Worm (Caenorhabditis elegans) whole organism, L4 larva: ENCODE results near the gene ZK632.10.
A peak's percentile ranks its signal among the peaks of the same experiment; 100 is the strongest.

Experiments used
- D1046.2 ChIP-seq: fragments of 200-800 bp; sonication (Bioruptor generic); IDR thresholded peaks from 2 replicates; pipeline ENCODE4 v1.3.6; 2022; ENCODE audit warnings: missing genetic modification characterization, missing compliant biosample characterization
- F26F4.8 ChIP-seq: fragments of 200-800 bp; sonication (Bioruptor generic); conservative IDR thresholded peaks from 2 replicates; pipeline ENCODE4 v1.3.6; 2022; ENCODE audit warnings: missing genetic modification characterization, missing compliant biosample characterization
- F37D6.2 ChIP-seq: sonication (generic microtip); optimal IDR thresholded peaks from 2 replicates; lab custom pipeline; 2016; ENCODE audit warnings: mild to moderate bottlenecking, missing genetic modification characterization, missing compliant biosample characterization
- T26A8.4 ChIP-seq: fragments of 200-800 bp; sonication (Bioruptor generic); IDR thresholded peaks from 2 replicates; pipeline ENCODE4 v1.3.6; 2022; ENCODE audit warnings: missing genetic modification characterization, missing compliant biosample characterization
- Y48G9A.11 ChIP-seq: fragments of 200-800 bp; sonication (Bioruptor generic); IDR thresholded peaks from 2 replicates; pipeline ENCODE4 v1.3.6; 2022; ENCODE audit warnings: missing genetic modification reagents, missing genetic modification characterization, missing compliant biosample characterization
- ZK337.2 ChIP-seq: fragments of 200-800 bp; sonication (Bioruptor generic); IDR thresholded peaks from 2 replicates; pipeline ENCODE4 v1.3.6; 2022; ENCODE audit warnings: missing genetic modification reagents, missing genetic modification characterization, missing compliant biosample characterization
- aly-2 ChIP-seq: sonication (generic microtip); optimal IDR thresholded peaks from 2 replicates; lab custom pipeline; 2018; ENCODE audit warnings: missing biosample characterization, missing genetic modification characterization
- ceh-32 ChIP-seq: sonication (generic microtip); optimal IDR thresholded peaks from 2 replicates; lab custom pipeline; 2016; ENCODE audit warnings: mild to moderate bottlenecking, missing genetic modification characterization, missing compliant biosample characterization; ENCODE audit not compliant: poor library complexity
- ceh-44 ChIP-seq: fragments of 200-800 bp; sonication (Bioruptor generic); IDR thresholded peaks from 2 replicates; pipeline ENCODE4 v1.3.6; 2022; ENCODE audit warnings: missing genetic modification reagents, missing genetic modification characterization, missing compliant biosample characterization
- daf-12 ChIP-seq: fragments of 150-350 bp; optimal IDR thresholded peaks from 2 replicates; lab custom pipeline; 2014; ENCODE audit warnings: missing biosample characterization, missing genetic modification reagents, missing genetic modification characterization
- daf-16 ChIP-seq, 3 experiments: sonication (generic microtip); optimal IDR thresholded peaks; 2 replicates each; lab custom pipeline; 2016 to 2017; ENCODE audit warnings: missing genetic modification characterization in 3 of 3, missing genetic modification reagents in 3 of 3, mild to moderate bottlenecking in 2 of 3, missing compliant biosample characterization in 2 of 3, missing biosample characterization in 1 of 3, moderate library complexity in 1 of 3
- daf-19 ChIP-seq: fragments of 200-800 bp; sonication (Bioruptor generic); conservative IDR thresholded peaks from 2 replicates; pipeline ENCODE4 v1.3.6; 2022; ENCODE audit warnings: missing genetic modification characterization, missing compliant biosample characterization
- daf-8 ChIP-seq: fragments of 200-800 bp; sonication (Bioruptor generic); IDR thresholded peaks from 2 replicates; pipeline ENCODE4 v1.3.6; 2022; ENCODE audit warnings: missing genetic modification characterization, missing compliant biosample characterization
- dmd-6 ChIP-seq: fragments of 200-800 bp; sonication (Bioruptor generic); IDR thresholded peaks from 2 replicates; pipeline ENCODE4 v1.3.6; 2022; ENCODE audit warnings: missing genetic modification reagents, missing genetic modification characterization, missing compliant biosample characterization
- duxl-1 ChIP-seq: sonication (generic microtip); optimal IDR thresholded peaks from 2 replicates; lab custom pipeline; 2016; ENCODE audit warnings: mild to moderate bottlenecking, missing genetic modification characterization, moderate library complexity, missing compliant biosample characterization; ENCODE audit not compliant: poor library complexity
- egl-27 ChIP-seq: sonication (generic microtip); optimal IDR thresholded peaks from 3 replicates; lab custom pipeline; 2017; ENCODE audit warnings: missing biosample characterization, missing genetic modification reagents, missing genetic modification characterization
- hif-1 ChIP-seq, 2 experiments: sonication (generic microtip); optimal IDR thresholded peaks; 2 replicates each; lab custom pipeline; 2016 to 2017; ENCODE audit warnings: missing compliant biosample characterization in 2 of 2, missing genetic modification characterization in 2 of 2, missing genetic modification reagents in 2 of 2, missing genotype in 2 of 2, mild to moderate bottlenecking in 1 of 2
- hlh-11 ChIP-seq: fragments of 200-800 bp; sonication (Bioruptor generic); optimal IDR thresholded peaks from 2 replicates; lab custom pipeline; 2018; ENCODE audit warnings: mild to moderate bottlenecking, missing genetic modification characterization, missing compliant biosample characterization
- hlh-30 ChIP-seq: sonication (generic microtip); optimal IDR thresholded peaks from 2 replicates; lab custom pipeline; 2017; ENCODE audit warnings: antibody characterized with exemption, mild to moderate bottlenecking, missing genetic modification characterization, missing compliant biosample characterization; ENCODE audit not compliant: insufficient read depth
- hmg-1.1 ChIP-seq: fragments of 200-800 bp; sonication (Bioruptor generic); IDR thresholded peaks from 2 replicates; pipeline ENCODE4 v1.3.6; 2022; ENCODE audit warnings: missing genetic modification reagents, missing genetic modification characterization, missing compliant biosample characterization
- lim-7 ChIP-seq: fragments of 200-800 bp; sonication (Bioruptor generic); IDR thresholded peaks from 2 replicates; pipeline ENCODE4 v1.3.6; 2022; ENCODE audit warnings: missing genetic modification characterization, missing compliant biosample characterization
- lin-29 ChIP-seq: fragments of 200-800 bp; sonication (Bioruptor generic); IDR thresholded peaks from 2 replicates; pipeline ENCODE4 v1.3.6; 2022; ENCODE audit warnings: missing genetic modification reagents, missing genetic modification characterization, missing compliant biosample characterization
- lin-39 ChIP-seq: fragments of 150-350 bp; optimal IDR thresholded peaks from 2 replicates; lab custom pipeline; 2014; ENCODE audit warnings: missing biosample characterization, missing genetic modification reagents, missing genetic modification characterization
- lsy-2 ChIP-seq, 2 experiments: fragments of 150-350 bp in 1 of 2; sonication (generic microtip) in 1 of 2; optimal IDR thresholded peaks; 2 replicates each; lab custom pipeline; 2014 to 2017; ENCODE audit warnings: missing biosample characterization in 2 of 2, missing genetic modification characterization in 2 of 2
- madf-5 ChIP-seq, 2 experiments: fragments of 200-800 bp; sonication (Bioruptor generic); IDR thresholded peaks; 2 replicates each; pipeline ENCODE4 v1.3.6; 2022; ENCODE audit warnings: missing compliant biosample characterization in 2 of 2, missing genetic modification characterization in 2 of 2
- madf-9 ChIP-seq: fragments of 200-800 bp; sonication (Bioruptor generic); conservative IDR thresholded peaks from 2 replicates; pipeline ENCODE4 v1.3.6; 2022; ENCODE audit warnings: missing genetic modification reagents, missing genetic modification characterization, missing compliant biosample characterization
- mdl-1 ChIP-seq, 2 experiments: fragments of 150-350 bp in 1 of 2; sonication (generic microtip) in 1 of 2; optimal IDR thresholded peaks; 2 replicates each; lab custom pipeline; 2014 to 2017; ENCODE audit warnings: missing biosample characterization in 2 of 2, missing genetic modification characterization in 2 of 2
- mdt-29 ChIP-seq: fragments of 200-800 bp; sonication (Bioruptor generic); IDR thresholded peaks from 2 replicates; pipeline ENCODE4 v1.3.6; 2022; ENCODE audit warnings: missing genetic modification reagents, missing genetic modification characterization, missing compliant biosample characterization
- mxl-2 ChIP-seq: fragments of 200-800 bp; sonication (Bioruptor generic); conservative IDR thresholded peaks from 2 replicates; pipeline ENCODE4 v1.3.6; 2022; ENCODE audit warnings: missing genetic modification reagents, missing genetic modification characterization, missing compliant biosample characterization
- mxl-3 ChIP-seq: fragments of 200-800 bp; sonication (Bioruptor generic); optimal IDR thresholded peaks from 2 replicates; lab custom pipeline; 2018; ENCODE audit warnings: mild to moderate bottlenecking, missing genetic modification characterization, missing compliant biosample characterization
- nhr-237 ChIP-seq: sonication (generic microtip); optimal IDR thresholded peaks from 2 replicates; lab custom pipeline; 2017; ENCODE audit warnings: missing biosample characterization, missing genetic modification characterization
- nhr-48 ChIP-seq: sonication (generic microtip); optimal IDR thresholded peaks from 2 replicates; lab custom pipeline; 2016; ENCODE audit warnings: mild to moderate bottlenecking, missing genetic modification characterization, missing compliant biosample characterization
- nhr-6 ChIP-seq: fragments of 150-350 bp; optimal IDR thresholded peaks from 2 replicates; lab custom pipeline; 2014; ENCODE audit warnings: missing biosample characterization, missing genetic modification characterization
- nhr-76 ChIP-seq: fragments of 150-350 bp; optimal IDR thresholded peaks from 2 replicates; lab custom pipeline; 2014; ENCODE audit warnings: missing biosample characterization, missing genetic modification characterization
- nhr-77 ChIP-seq: fragments of 150-350 bp; optimal IDR thresholded peaks from 2 replicates; lab custom pipeline; 2014; ENCODE audit warnings: missing biosample characterization, missing genetic modification characterization
- pha-4 ChIP-seq, 2 experiments: fragments of 150-350 bp in 1 of 2; fragments of 200-800 bp in 1 of 2; sonication (Bioruptor generic) in 1 of 2; IDR thresholded peaks in 1 of 2; optimal IDR thresholded peaks in 1 of 2; 2 replicates each; pipeline versions ENCODE4 v1.3.6 to Lab custom; 2014 to 2022; ENCODE audit warnings: missing genetic modification characterization in 2 of 2, missing genetic modification reagents in 2 of 2, missing biosample characterization in 1 of 2, missing compliant biosample characterization in 1 of 2
- pqm-1 ChIP-seq: sonication (generic microtip); optimal IDR thresholded peaks from 2 replicates; lab custom pipeline; 2017; ENCODE audit warnings: missing biosample characterization, missing genetic modification characterization
- saeg-2 ChIP-seq: fragments of 200-800 bp; sonication (Bioruptor generic); IDR thresholded peaks from 2 replicates; pipeline ENCODE4 v1.3.6; 2022; ENCODE audit warnings: missing genetic modification reagents, missing genetic modification characterization, missing compliant biosample characterization
- sdz-12 ChIP-seq: fragments of 200-800 bp; sonication (Bioruptor generic); optimal IDR thresholded peaks from 2 replicates; lab custom pipeline; 2018; ENCODE audit warnings: mild to moderate bottlenecking, missing genetic modification characterization, missing compliant biosample characterization
- set-16 ChIP-seq: fragments of 200-800 bp; sonication (Bioruptor generic); IDR thresholded peaks from 2 replicates; pipeline ENCODE4 v1.3.6; 2022; ENCODE audit warnings: missing genetic modification reagents, missing genetic modification characterization, missing compliant biosample characterization
- skn-1 ChIP-seq: fragments of 150-350 bp; optimal IDR thresholded peaks from 2 replicates; lab custom pipeline; 2014; ENCODE audit warnings: missing biosample characterization, missing genetic modification characterization
- spr-1 ChIP-seq: sonication (generic microtip); optimal IDR thresholded peaks from 2 replicates; lab custom pipeline; 2016; ENCODE audit warnings: mild to moderate bottlenecking, missing genetic modification characterization, missing compliant biosample characterization
- tra-1 ChIP-seq: fragments of 200-800 bp; sonication (Bioruptor generic); IDR thresholded peaks from 2 replicates; pipeline ENCODE4 v1.3.6; 2022; ENCODE audit warnings: missing genetic modification reagents, missing genetic modification characterization, missing compliant biosample characterization
- unc-130 ChIP-seq: sonication (generic microtip); optimal IDR thresholded peaks from 2 replicates; lab custom pipeline; 2016; ENCODE audit warnings: missing genetic modification reagents, missing genetic modification characterization, missing compliant biosample characterization
- unc-62 ChIP-seq, 3 experiments: fragments of 150-350 bp in 1 of 3; sonication (generic microtip); optimal IDR thresholded peaks in 2 of 3; peaks in 1 of 3; 1 replicate in 1 of 3; 2 replicates in 2 of 3; lab custom pipeline; 2014 to 2017; ENCODE audit warnings: missing biosample characterization in 3 of 3, missing genetic modification characterization in 3 of 3, missing genetic modification reagents in 3 of 3, missing genotype in 1 of 3
- vab-7 ChIP-seq: fragments of 200-800 bp; sonication (Bioruptor generic); IDR thresholded peaks from 2 replicates; pipeline ENCODE4 v1.3.6; 2022; ENCODE audit warnings: missing genetic modification reagents, missing genetic modification characterization, missing compliant biosample characterization
- zfp-3 ChIP-seq: fragments of 200-800 bp; sonication (Bioruptor generic); conservative IDR thresholded peaks from 2 replicates; pipeline ENCODE4 v1.3.6; 2022; ENCODE audit warnings: missing genetic modification reagents, missing genetic modification characterization, missing compliant biosample characterization
- zip-11 ChIP-seq: fragments of 200-800 bp; sonication (Bioruptor generic); IDR thresholded peaks from 2 replicates; pipeline ENCODE4 v1.3.6; 2022; ENCODE audit warnings: missing genetic modification characterization, missing compliant biosample characterization
- zip-2 ChIP-seq: fragments of 150-350 bp; optimal IDR thresholded peaks from 2 replicates; lab custom pipeline; 2014; ENCODE audit warnings: missing biosample characterization, missing genetic modification characterization
- ztf-7 ChIP-seq: fragments of 150-350 bp; optimal IDR thresholded peaks from 2 replicates; lab custom pipeline; 2014; ENCODE audit warnings: missing biosample characterization, missing genetic modification characterization

The ZK632.10 gene

DNA sequence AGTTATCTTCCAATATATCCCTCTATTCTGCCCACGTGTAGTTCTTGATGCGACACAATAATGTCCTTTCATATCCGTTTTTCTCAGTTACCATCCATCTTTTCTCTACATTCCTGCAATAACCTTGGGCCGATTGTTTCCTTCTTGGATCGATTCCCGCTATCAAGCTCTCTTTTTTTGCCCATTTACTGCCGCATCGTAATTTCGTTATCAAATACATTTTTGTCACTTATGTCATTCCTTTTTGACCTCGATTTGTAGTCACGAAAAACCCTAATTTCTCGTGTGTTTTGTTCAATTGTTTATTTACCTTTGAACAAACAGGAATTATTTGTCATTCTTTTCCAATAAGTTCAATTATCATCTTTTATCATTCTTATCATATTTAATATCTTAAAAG lies 22.4 kb upstream of the ZK632.10 start:
- TF ChIP-seq T26A8.4 (GFP tag; lab: Robert Waterston, UW) (no peak), hlh-30 (tag; lab: Kevin White, UChicago) (peak; percentile 57), vab-7 (no peak), D1046.2 (GFP tag; lab: Robert Waterston, UW) (no peak), ceh-32 (no peak), nhr-77 (tag; lab: Kevin White, UChicago) (peak; percentile 33), madf-9 (GFP tag; lab: Robert Waterston, UW) (no peak), nhr-76 (tag; lab: Kevin White, UChicago) (no peak), unc-62 (GFP tag; optimal IDR thresholded peaks at IDR 0.05 in 1 of 2; lab: Kevin White, UChicago) (peak in 1 of 2 experiments; percentile 73), unc-62 (tag; optimal IDR thresholded peaks at IDR 0.05; lab: Kevin White, UChicago) (no peak), ceh-44 (GFP tag; lab: Robert Waterston, UW) (no peak), pha-4 (GFP tag; IDR thresholded peaks at IDR 0.05; lab: Robert Waterston, UW) (no peak), pha-4 (tag; optimal IDR thresholded peaks at IDR 0.05; lab: Kevin White, UChicago) (no peak), saeg-2 (GFP tag; lab: Robert Waterston, UW) (no peak), egl-27 (no peak), sdz-12 (GFP tag; lab: Kevin White, UChicago) (no peak), zip-11 (GFP tag; lab: Robert Waterston, UW) (no peak), daf-19 (GFP tag; lab: Robert Waterston, UW) (no peak), zfp-3 (no peak), set-16 (GFP tag; lab: Robert Waterston, UW) (no peak), mdl-1 (tag; optimal IDR thresholded peaks at IDR 0.05; lab: Kevin White, UChicago) (peak in 1 of 2 experiments; percentile 54), hmg-1.1 (GFP tag; lab: Robert Waterston, UW) (no peak), duxl-1 (tag; lab: Kevin White, UChicago) (no peak), daf-16 (GFP tag; optimal IDR thresholded peaks at IDR 0.05; lab: Kevin White, UChicago) (no peak), daf-16 (tag; optimal IDR thresholded peaks at IDR 0.05; lab: Kevin White, UChicago) (peak; percentile 94), lsy-2 (tag; optimal IDR thresholded peaks at IDR 0.05; lab: Kevin White, UChicago) (no peak), mxl-3 (peak; percentile 47), aly-2 (no peak), tra-1 (0 out of 2 replicates have a peak, but pooled peaks have one; percentile 43), dmd-6 (peak; percentile 63), ZK337.2 (GFP tag; lab: Robert Waterston, UW) (no peak), pqm-1 (tag; lab: Kevin White, UChicago) (peak; percentile 45), hlh-11 (tag; lab: Kevin White, UChicago) (peak; percentile 58), nhr-237 (tag; lab: Kevin White, UChicago) (no peak), daf-12 (tag; lab: Kevin White, UChicago) (no peak), nhr-6 (tag; lab: Kevin White, UChicago) (no peak), mdt-29 (no peak), F37D6.2 (tag; lab: Kevin White, UChicago) (no peak), daf-8 (GFP tag; lab: Robert Waterston, UW) (no peak), F26F4.8 (GFP tag; lab: Robert Waterston, UW) (no peak), lin-29 (GFP tag; lab: Robert Waterston, UW) (no peak), Y48G9A.11 (GFP tag; lab: Robert Waterston, UW) (no peak), spr-1 (tag; lab: Kevin White, UChicago) (no peak), ztf-7 (no peak), skn-1 (tag; lab: Kevin White, UChicago) (no peak), hif-1 (tag; optimal IDR thresholded peaks at IDR 0.05; lab: Kevin White, UChicago) (no peak), lim-7 (GFP tag; lab: Robert Waterston, UW) (no peak), madf-5 (GFP tag; IDR thresholded peaks at IDR 0.05; lab: Robert Waterston, UW) (no peak), nhr-48 (tag; lab: Kevin White, UChicago) (no peak), lin-39 (tag; lab: Kevin White, UChicago) (no peak), mxl-2 (no peak), zip-2 (tag; lab: Kevin White, UChicago) (no peak), unc-130 (no peak)
